Worm (Caenorhabditis elegans) whole organism, young adult: ENCODE data around the gene K12D12.4.

Source experiments
- F22D6.2 ChIP-seq: sonication (generic microtip); optimal IDR thresholded peaks from 2 replicates; lab custom pipeline; 2016; ENCODE audit warnings: mild to moderate bottlenecking, missing genetic modification characterization, missing compliant biosample characterization
- ZK185.1 ChIP-seq: sonication (generic microtip); optimal IDR thresholded peaks from 2 replicates; lab custom pipeline; 2016; ENCODE audit warnings: mild to moderate bottlenecking, missing genetic modification characterization, missing compliant biosample characterization; ENCODE audit not compliant: poor library complexity, severe bottlenecking
- lir-1 ChIP-seq: fragments of 200-800 bp; sonication (Bioruptor generic); conservative IDR thresholded peaks from 2 replicates; pipeline ENCODE4 v1.3.6; 2022; ENCODE audit warnings: missing genetic modification reagents, missing genetic modification characterization, missing compliant biosample characterization
- madf-10 ChIP-seq: sonication (generic microtip); optimal IDR thresholded peaks from 2 replicates; lab custom pipeline; 2016; ENCODE audit warnings: mild to moderate bottlenecking, missing genetic modification characterization, missing compliant biosample characterization
- tbp1 ChIP-seq: fragments of 200-800 bp; sonication (Bioruptor generic); optimal IDR thresholded peaks from 2 replicates; lab custom pipeline; 2018; ENCODE audit warnings: mild to moderate bottlenecking, missing genetic modification characterization, missing compliant biosample characterization

ce11 chrII:11816014-11816413, 49.5 kb downstream of the K12D12.4 start:
- TF ChIP-seq lir-1 (GFP tag; lab: Robert Waterston, UW), result no peak
- TF ChIP-seq ZK185.1 (tag; lab: Kevin White, UChicago), result no peak
- TF ChIP-seq tbp1 (GFP tag; lab: Kevin White, UChicago), result no peak
- no peak for TF ChIP-seq F22D6.2 (tag; lab: Kevin White, UChicago)
- no peak for TF ChIP-seq madf-10 (tag; lab: Kevin White, UChicago)
